Comparison of ENCODE assay signal across 1 fruit fly cellular context in the genomic region with DNA sequence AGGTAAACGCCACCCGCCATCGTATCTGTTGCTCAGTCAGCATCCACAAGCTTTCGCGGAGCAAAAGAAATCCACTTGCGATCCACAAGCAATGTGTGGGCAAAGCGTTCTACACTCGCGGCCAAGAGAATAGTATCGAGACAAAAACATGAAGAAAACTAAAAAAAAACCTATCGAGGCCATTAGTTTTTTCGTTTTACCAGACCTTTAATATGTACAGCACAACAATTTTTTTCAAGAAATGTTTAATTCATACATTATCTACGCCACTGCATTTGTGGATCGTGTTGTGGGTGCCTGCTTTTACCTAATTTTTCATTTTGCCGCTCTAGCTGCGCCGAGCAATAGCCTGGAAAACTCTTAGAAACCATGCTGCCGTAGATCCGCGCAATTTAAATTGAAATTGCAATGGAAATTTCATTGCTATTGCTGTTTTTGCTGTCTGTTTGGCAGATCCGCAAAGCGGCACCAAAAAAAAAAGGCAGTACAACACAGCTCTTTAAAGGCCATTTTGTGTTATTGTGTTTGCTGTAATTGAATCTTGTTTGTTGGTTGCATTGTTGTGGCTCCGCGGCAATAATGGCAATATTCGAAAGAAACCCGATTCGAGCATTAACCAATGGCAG.
TF ChIP-seq lines count a peak whose summit lies in the region.

No protein-coding gene starts in this region.

TF ChIP-seq in whole organism, embryonic, 481 proteins besides CTCF, POLR2A, EP300 and RAD21 (continued from another document and continues in another):
- TF ChIP-seq Bgb (GFP tag; IDR thresholded peaks at IDR 0.05; lab: Robert Waterston, UW; ENCODE audit: partially characterized antibody) = no peak
- TF ChIP-seq lab (GFP tag; optimal IDR thresholded peaks at IDR 0.05; lab: Kevin White, UChicago) = peak; percentile 73
- TF ChIP-seq CG31365 (tag; optimal IDR thresholded peaks at IDR 0.05; lab: Kevin White, UChicago) = no peak
- TF ChIP-seq CG11398 (GFP tag; optimal IDR thresholded peaks at IDR 0.05; lab: Kevin White, UChicago) = no peak
- TF ChIP-seq CG14441 (GFP tag; IDR thresholded peaks at IDR 0.05; lab: Robert Waterston, UW) = peak; percentile 68
- no peak for TF ChIP-seq dati (GFP tag; IDR thresholded peaks at IDR 0.05; lab: Robert Waterston, UW)
- no peak for TF ChIP-seq pan (optimal IDR thresholded peaks at IDR 0.05; lab: Kevin White, UChicago)
- TF ChIP-seq pan (GFP tag; optimal IDR thresholded peaks at IDR 0.05 in 1 of 2, IDR thresholded peaks at IDR 0.05 in 1 of 2) = peak in 1 of 2 experiments; percentile 78
- TF ChIP-seq CG3281 (GFP tag; optimal IDR thresholded peaks at IDR 0.05; lab: Kevin White, UChicago) = peak; percentile 61
- TF ChIP-seq sd (tag; optimal IDR thresholded peaks at IDR 0.05; lab: Kevin White, UChicago) = no peak
- no peak for TF ChIP-seq HmgD (GFP tag; optimal IDR thresholded peaks at IDR 0.05; lab: Kevin White, UChicago)
- TF ChIP-seq ci (GFP tag; IDR thresholded peaks at IDR 0.05; lab: Robert Waterston, UW) = peak; percentile 90
- peak; percentile 58 for TF ChIP-seq run (tag; optimal IDR thresholded peaks at IDR 0.05; lab: Kevin White, UChicago)
- no peak for TF ChIP-seq CG32767 (GFP tag; IDR thresholded peaks at IDR 0.05; lab: Robert Waterston, UW)
- TF ChIP-seq CG10979 (tag; optimal IDR thresholded peaks at IDR 0.05; lab: Kevin White, UChicago) = peak; percentile 69
- peak in 1 of 2 experiments; percentile 78 for TF ChIP-seq bsh (GFP tag; optimal IDR thresholded peaks at IDR 0.05; lab: Kevin White, UChicago)
- peak; percentile 56 for TF ChIP-seq CG13424 (tag; optimal IDR thresholded peaks at IDR 0.05; lab: Kevin White, UChicago)
- TF ChIP-seq Side (GFP tag; optimal IDR thresholded peaks at IDR 0.05; lab: Kevin White, UChicago) = peak; percentile 64
- TF ChIP-seq fd64A (GFP tag; optimal IDR thresholded peaks at IDR 0.05; lab: Kevin White, UChicago) = peak; percentile 44
- TF ChIP-seq gro (GFP tag; optimal IDR thresholded peaks at IDR 0.05; lab: Kevin White, UChicago) = peak; percentile 19
- TF ChIP-seq CG8765 (GFP tag; IDR thresholded peaks at IDR 0.05; lab: Robert Waterston, UW) = peak; percentile 52; the same call in 1 of the 2 replicates
- TF ChIP-seq ems (GFP tag; optimal IDR thresholded peaks at IDR 0.05; lab: Kevin White, UChicago) = peak; percentile 12
- 0 out of 3 replicates have a peak, but pooled peaks have one; percentile 33 for TF ChIP-seq ase (GFP tag; IDR thresholded peaks at IDR 0.05; lab: Robert Waterston, UW)
- peak; percentile 82 for TF ChIP-seq Sox102F (GFP tag; optimal IDR thresholded peaks at IDR 0.05; lab: Kevin White, UChicago)
- TF ChIP-seq az2 (GFP tag; optimal IDR thresholded peaks at IDR 0.05; lab: Kevin White, UChicago) = peak; percentile 33
- peak; percentile 46 to 66 for TF ChIP-seq dpn (GFP tag; optimal IDR thresholded peaks at IDR 0.05; lab: Kevin White, UChicago)
- no peak for TF ChIP-seq Fer2 (tag; optimal IDR thresholded peaks at IDR 0.05; lab: Kevin White, UChicago)
- TF ChIP-seq CG12071 (GFP tag; optimal IDR thresholded peaks at IDR 0.05; lab: Kevin White, UChicago) = peak; percentile 69
- peak; percentile 6 for TF ChIP-seq CG3407 (GFP tag; optimal IDR thresholded peaks at IDR 0.05; lab: Kevin White, UChicago)
- TF ChIP-seq bcd (GFP tag; optimal IDR thresholded peaks at IDR 0.05; lab: Kevin White, UChicago) = peak; percentile 50
- TF ChIP-seq CG16813 (GFP tag; IDR thresholded peaks at IDR 0.05; lab: Robert Waterston, UW; ENCODE audit: partially characterized antibody) = no peak
- TF ChIP-seq lola (GFP tag; optimal IDR thresholded peaks at IDR 0.05; lab: Kevin White, UChicago) = peak in 1 of 3 experiments; percentile 18
- TF ChIP-seq mirr (GFP tag; optimal IDR thresholded peaks at IDR 0.05; lab: Kevin White, UChicago) = no peak
- TF ChIP-seq tgo (GFP tag; IDR thresholded peaks at IDR 0.05; lab: Robert Waterston, UW) = peak; percentile 67
- TF ChIP-seq Dfd (GFP tag; optimal IDR thresholded peaks at IDR 0.05; lab: Kevin White, UChicago) = no peak
- no peak for TF ChIP-seq CG33557 (GFP tag; optimal IDR thresholded peaks at IDR 0.05; lab: Kevin White, UChicago)
- TF ChIP-seq CG2120 (GFP tag; optimal IDR thresholded peaks at IDR 0.05; lab: Kevin White, UChicago) = peak; percentile 36
- peak; percentile 0 for TF ChIP-seq dm (GFP tag; optimal IDR thresholded peaks at IDR 0.05; lab: Kevin White, UChicago)
- TF ChIP-seq CG18599 (GFP tag; optimal IDR thresholded peaks at IDR 0.05; lab: Kevin White, UChicago) = peak; percentile 40
- no peak for TF ChIP-seq HLH4C (GFP tag; IDR thresholded peaks at IDR 0.05; lab: Robert Waterston, UW; ENCODE audit: partially characterized antibody)
- peak; percentile 61 for TF ChIP-seq nmo (GFP tag; optimal IDR thresholded peaks at IDR 0.05; lab: Kevin White, UChicago)
- TF ChIP-seq ewg (GFP tag; optimal IDR thresholded peaks at IDR 0.05; lab: Kevin White, UChicago) = peak; percentile 37
- peak; percentile 33; the same call in 1 of the 2 replicates for TF ChIP-seq ssp (GFP tag; IDR thresholded peaks at IDR 0.05; lab: Robert Waterston, UW)
- peak; percentile 29 for TF ChIP-seq D19B (GFP tag; optimal IDR thresholded peaks at IDR 0.05; lab: Kevin White, UChicago)
- TF ChIP-seq CG6689 (GFP tag; IDR thresholded peaks at IDR 0.05; lab: Robert Waterston, UW) = peak; percentile 63
- TF ChIP-seq CG3065 (GFP tag; optimal IDR thresholded peaks at IDR 0.05; lab: Kevin White, UChicago) = no peak
- TF ChIP-seq dan (GFP tag; IDR thresholded peaks at IDR 0.05; lab: Robert Waterston, UW) = 0 out of 2 replicates have a peak, but pooled peaks have one; percentile 21
- peak; percentile 48 for TF ChIP-seq CG1647 (GFP tag; optimal IDR thresholded peaks at IDR 0.05; lab: Kevin White, UChicago)
- no peak for TF ChIP-seq lbe (GFP tag; optimal IDR thresholded peaks at IDR 0.05; lab: Kevin White, UChicago)
- peak; percentile 7 for TF ChIP-seq disco-r (GFP tag; optimal IDR thresholded peaks at IDR 0.05; lab: Kevin White, UChicago)
- TF ChIP-seq sob (GFP tag; IDR thresholded peaks at IDR 0.05; lab: Robert Waterston, UW) = peak; percentile 74
- peak; percentile 47 for TF ChIP-seq salm (tag; optimal IDR thresholded peaks at IDR 0.05; lab: Kevin White, UChicago)
- peak; percentile 53; the same call in 1 of the 2 replicates for TF ChIP-seq CG17612 (GFP tag; IDR thresholded peaks at IDR 0.05; lab: Robert Waterston, UW)
- peak; percentile 22 for TF ChIP-seq CG4707 (GFP tag; optimal IDR thresholded peaks at IDR 0.05; lab: Kevin White, UChicago)
- peak; percentile 37 for TF ChIP-seq CG8924 (tag; optimal IDR thresholded peaks at IDR 0.05; lab: Kevin White, UChicago)
- no peak for TF ChIP-seq CG11247 (GFP tag; IDR thresholded peaks at IDR 0.05; lab: Robert Waterston, UW)
- no peak for TF ChIP-seq yki (optimal IDR thresholded peaks at IDR 0.05; lab: Kevin White, UChicago)
- TF ChIP-seq ro (GFP tag; IDR thresholded peaks at IDR 0.05; lab: Robert Waterston, UW) = no peak
- 0 out of 2 replicates have a peak, but pooled peaks have one; percentile 13 for TF ChIP-seq Gsc (GFP tag; IDR thresholded peaks at IDR 0.05; lab: Robert Waterston, UW)
- TF ChIP-seq chn (GFP tag; optimal IDR thresholded peaks at IDR 0.05; lab: Kevin White, UChicago) = peak; percentile 12
- peak; percentile 72 for TF ChIP-seq ttk (GFP tag; IDR thresholded peaks at IDR 0.05; lab: Robert Waterston, UW)
- peak; percentile 62 for TF ChIP-seq Oli (tag; optimal IDR thresholded peaks at IDR 0.05; lab: Kevin White, UChicago)
- no peak for TF ChIP-seq CG1832 (GFP tag; optimal IDR thresholded peaks at IDR 0.05; lab: Kevin White, UChicago)
- peak; percentile 39; the same call in 1 of the 2 replicates for TF ChIP-seq wor (GFP tag; IDR thresholded peaks at IDR 0.05; lab: Robert Waterston, UW)
- TF ChIP-seq CG11723 (GFP tag; optimal IDR thresholded peaks at IDR 0.05; lab: Kevin White, UChicago) = no peak
- TF ChIP-seq stc (GFP tag; IDR thresholded peaks at IDR 0.05; lab: Robert Waterston, UW) = peak; percentile 74
- TF ChIP-seq Hand (GFP tag; optimal IDR thresholded peaks at IDR 0.05; lab: Kevin White, UChicago) = no peak
- TF ChIP-seq CG13624 (GFP tag; optimal IDR thresholded peaks at IDR 0.05; lab: Kevin White, UChicago) = peak; percentile 63
- peak; percentile 64 for TF ChIP-seq cwo (GFP tag; optimal IDR thresholded peaks at IDR 0.05; lab: Kevin White, UChicago)
- TF ChIP-seq wek (GFP tag; optimal IDR thresholded peaks at IDR 0.05; lab: Kevin White, UChicago) = peak; percentile 1
- TF ChIP-seq CG17361 (GFP tag; IDR thresholded peaks at IDR 0.05; lab: Robert Waterston, UW) = peak; percentile 73
- TF ChIP-seq slbo (GFP tag; IDR thresholded peaks at IDR 0.05; lab: Robert Waterston, UW) = peak; percentile 57
- TF ChIP-seq Doc2 (GFP tag; IDR thresholded peaks at IDR 0.05; lab: Robert Waterston, UW) = no peak
- TF ChIP-seq tin (GFP tag; optimal IDR thresholded peaks at IDR 0.05; lab: Kevin White, UChicago) = peak; percentile 71
- no peak for TF ChIP-seq ato (GFP tag; IDR thresholded peaks at IDR 0.05; lab: Robert Waterston, UW; ENCODE audit: partially characterized antibody)
- 0 out of 3 replicates have a peak, but pooled peaks have one; percentile 43 for TF ChIP-seq CG7357 (GFP tag; IDR thresholded peaks at IDR 0.05; lab: Robert Waterston, UW)
- TF ChIP-seq CG3847 (GFP tag; IDR thresholded peaks at IDR 0.05; lab: Robert Waterston, UW) = no peak
- no peak for TF ChIP-seq nerfin-2 (GFP tag; IDR thresholded peaks at IDR 0.05; lab: Robert Waterston, UW; ENCODE audit: partially characterized antibody)
- TF ChIP-seq CG8359 (GFP tag; optimal IDR thresholded peaks at IDR 0.05; lab: Kevin White, UChicago; ENCODE audit: borderline replicate concordance) = peak; percentile 13
- TF ChIP-seq HHEX (GFP tag; optimal IDR thresholded peaks at IDR 0.05; lab: Kevin White, UChicago) = peak; percentile 47
- TF ChIP-seq jigr1 (GFP tag; IDR thresholded peaks at IDR 0.05; lab: Robert Waterston, UW) = no peak
- peak; percentile 57; the same call in 1 of the 2 replicates for TF ChIP-seq Awh (GFP tag; IDR thresholded peaks at IDR 0.05; lab: Robert Waterston, UW)
- TF ChIP-seq amos (GFP tag; IDR thresholded peaks at IDR 0.05; lab: Robert Waterston, UW; ENCODE audit: partially characterized antibody) = no peak
- TF ChIP-seq Chrac-16 (GFP tag; optimal IDR thresholded peaks at IDR 0.05; lab: Kevin White, UChicago) = peak; percentile 20
- no peak for TF ChIP-seq CG2889 (GFP tag; IDR thresholded peaks at IDR 0.05; lab: Robert Waterston, UW)
- TF ChIP-seq croc (GFP tag; conservative IDR thresholded peaks at IDR 0.05; lab: Robert Waterston, UW) = peak; percentile 27; the same call in 1 of the 3 replicates
- TF ChIP-seq CHES-1-like (GFP tag; optimal IDR thresholded peaks at IDR 0.05; lab: Kevin White, UChicago) = no peak
- peak; percentile 58; the same call in 1 of the 2 replicates for TF ChIP-seq CG14014 (GFP tag; IDR thresholded peaks at IDR 0.05; lab: Robert Waterston, UW)
- TF ChIP-seq CG9727 (GFP tag; optimal IDR thresholded peaks at IDR 0.05; lab: Kevin White, UChicago) = peak; percentile 63
- TF ChIP-seq CG2712 (tag; optimal IDR thresholded peaks at IDR 0.05; lab: Kevin White, UChicago) = peak; percentile 72
- no peak for TF ChIP-seq gfzf (GFP tag; optimal IDR thresholded peaks at IDR 0.05; lab: Kevin White, UChicago)
- peak; percentile 13 for TF ChIP-seq CG8281 (tag; optimal IDR thresholded peaks at IDR 0.05; lab: Kevin White, UChicago)
- no peak for TF ChIP-seq zfh2 (GFP tag; optimal IDR thresholded peaks at IDR 0.05; lab: Kevin White, UChicago)
- TF ChIP-seq gem (tag; optimal IDR thresholded peaks at IDR 0.05; lab: Kevin White, UChicago) = peak; percentile 77
- TF ChIP-seq CG14710 (tag; optimal IDR thresholded peaks at IDR 0.05; lab: Kevin White, UChicago) = peak; percentile 36
- TF ChIP-seq bowl (GFP tag; IDR thresholded peaks at IDR 0.05; lab: Robert Waterston, UW) = 0 out of 2 replicates have a peak, but pooled peaks have one; percentile 34
- no peak for TF ChIP-seq Kr (GFP tag; optimal IDR thresholded peaks at IDR 0.05; lab: Kevin White, UChicago)
- peak; percentile 36 for TF ChIP-seq NC2β (GFP tag; optimal IDR thresholded peaks at IDR 0.05; lab: Kevin White, UChicago)
- peak; percentile 49; the same call in 1 of the 2 replicates for TF ChIP-seq gsb (GFP tag; IDR thresholded peaks at IDR 0.05; lab: Robert Waterston, UW)
- TF ChIP-seq dimm (GFP tag; IDR thresholded peaks at IDR 0.05; lab: Robert Waterston, UW) = peak; percentile 39; the same call in 1 of the 2 replicates
- TF ChIP-seq Ptx1 (GFP tag; IDR thresholded peaks at IDR 0.05; lab: Robert Waterston, UW) = peak; percentile 77
- TF ChIP-seq Neu2 (GFP tag; optimal IDR thresholded peaks at IDR 0.05; lab: Kevin White, UChicago; ENCODE audit: borderline replicate concordance) = no peak
- TF ChIP-seq Ssrp (tag; optimal IDR thresholded peaks at IDR 0.05; lab: Kevin White, UChicago) = peak; percentile 39
- TF ChIP-seq CG12299 (tag; optimal IDR thresholded peaks at IDR 0.05; lab: Kevin White, UChicago) = no peak
- no peak for TF ChIP-seq B-H2 (GFP tag; optimal IDR thresholded peaks at IDR 0.05; lab: Kevin White, UChicago)
- 0 out of 3 replicates have a peak, but pooled peaks have one; percentile 69 for TF ChIP-seq CG3726 (GFP tag; IDR thresholded peaks at IDR 0.05; lab: Robert Waterston, UW)
- TF ChIP-seq CG11696 (GFP tag; IDR thresholded peaks at IDR 0.05; lab: Robert Waterston, UW) = peak; percentile 92
- TF ChIP-seq btn (GFP tag; optimal IDR thresholded peaks at IDR 0.05; lab: Kevin White, UChicago) = peak; percentile 18
- TF ChIP-seq crp (GFP tag; optimal IDR thresholded peaks at IDR 0.05; lab: Kevin White, UChicago) = no peak
- no peak for TF ChIP-seq eve (GFP tag; optimal IDR thresholded peaks at IDR 0.05; lab: Kevin White, UChicago)
- TF ChIP-seq CG6272 (GFP tag; IDR thresholded peaks at IDR 0.05; lab: Robert Waterston, UW) = no peak
- TF ChIP-seq CG1602 (GFP tag; optimal IDR thresholded peaks at IDR 0.05; lab: Kevin White, UChicago) = no peak
- peak; percentile 74 for TF ChIP-seq CG32772 (GFP tag; IDR thresholded peaks at IDR 0.05; lab: Robert Waterston, UW)
- TF ChIP-seq psq (GFP tag; optimal IDR thresholded peaks at IDR 0.05; lab: Kevin White, UChicago) = no peak
- no peak for TF ChIP-seq D (optimal IDR thresholded peaks at IDR 0.05; lab: Kevin White, UChicago)
- peak; percentile 48 for TF ChIP-seq D (GFP tag; optimal IDR thresholded peaks at IDR 0.05; lab: Kevin White, UChicago)
- TF ChIP-seq Trl (optimal IDR thresholded peaks at IDR 0.05; lab: Kevin White, UChicago) = no peak
- TF ChIP-seq Trl (GFP tag; optimal IDR thresholded peaks at IDR 0.05; lab: Kevin White, UChicago) = peak; percentile 34
- peak; percentile 68 for TF ChIP-seq CG15269 (tag; optimal IDR thresholded peaks at IDR 0.05; lab: Kevin White, UChicago)
- no peak for TF ChIP-seq toy (GFP tag; IDR thresholded peaks at IDR 0.05; lab: Robert Waterston, UW)
- TF ChIP-seq h (optimal IDR thresholded peaks at IDR 0.05; lab: Kevin White, UChicago) = no peak
- TF ChIP-seq CG2199 (GFP tag; IDR thresholded peaks at IDR 0.05; lab: Robert Waterston, UW) = peak; percentile 82; the same call in 2 of the 3 replicates
